Worm (Caenorhabditis elegans): Measurements from ENCODE around the gene ztf-7.

The ztf-7 gene

DNA sequence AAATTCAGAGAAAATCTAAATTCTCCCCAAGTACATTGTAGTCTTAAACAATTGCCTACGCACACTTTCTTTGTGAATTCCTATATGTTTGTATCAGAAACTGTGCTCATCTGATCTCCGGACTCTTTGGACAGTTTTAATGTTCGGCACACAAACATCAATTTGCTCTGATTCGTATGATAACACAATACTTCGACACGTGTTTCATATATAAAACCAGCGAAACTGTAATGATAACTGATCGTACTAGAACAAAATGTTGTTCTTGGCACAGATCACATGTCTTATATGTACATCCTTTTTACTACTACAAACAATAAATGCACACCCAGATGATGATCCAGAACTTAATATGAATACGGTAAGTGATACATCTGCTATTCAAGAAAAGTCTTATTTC lies 1.8 kb upstream of the ztf-7 start, which contains the start of gene lipl-2 (continued):
- no peak for TF ChIP-seq F10B5.3 (tag; optimal IDR thresholded peaks at IDR 0.05)
- no peak for TF ChIP-seq skn-1 (tag; optimal IDR thresholded peaks at IDR 0.05)
- TF ChIP-seq daf-16 (GFP tag; optimal IDR thresholded peaks at IDR 0.05) = no peak
- TF ChIP-seq daf-16 (tag; optimal IDR thresholded peaks at IDR 0.05) = peak; percentile 90
- peak in 1 of 2 experiments; percentile 36 for TF ChIP-seq mdl-1 (tag; optimal IDR thresholded peaks at IDR 0.05)
- peak; percentile 79 for TF ChIP-seq dmd-6 (GFP tag; IDR thresholded peaks at IDR 0.05)
- TF ChIP-seq php-3 (GFP tag; IDR thresholded peaks at IDR 0.05) = peak; percentile 69
- no peak for TF ChIP-seq saeg-2 (GFP tag; IDR thresholded peaks at IDR 0.05)

DNA sequence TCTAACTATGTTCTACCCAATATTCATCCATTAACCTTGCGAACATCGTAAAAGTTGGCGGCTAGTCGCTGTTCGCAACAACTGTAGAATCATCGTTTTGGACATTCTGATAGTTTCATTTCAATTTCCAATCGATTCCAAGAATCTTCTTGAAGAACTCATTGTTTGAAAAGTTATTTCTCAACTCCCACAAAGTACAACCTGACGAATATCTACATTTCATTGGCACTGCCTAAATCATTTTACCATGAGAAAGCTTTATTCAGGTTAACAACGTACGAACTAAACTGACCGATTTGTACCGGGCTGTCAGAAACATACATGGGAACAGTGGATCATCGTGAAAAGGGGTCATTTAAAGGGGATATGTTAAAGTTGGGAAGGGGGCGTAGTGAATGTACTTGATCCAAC lies 2.8 kb downstream of the ztf-7 start, which contains the start of gene F46B6.6:
TSS of gene F46B6.6 (minus strand) at position 148 of the 411 bp plus-strand sequence.
- TF ChIP-seq nhr-10 (tag; optimal IDR thresholded peaks at IDR 0.05) = no peak
- no peak for TF ChIP-seq attf-4 (tag; optimal IDR thresholded peaks at IDR 0.05)
- no peak for TF ChIP-seq zag-1 (tag; optimal IDR thresholded peaks at IDR 0.05)
- no peak for TF ChIP-seq ces-1 (GFP tag; optimal IDR thresholded peaks at IDR 0.05)
- TF ChIP-seq rbr-2 (tag; optimal IDR thresholded peaks at IDR 0.05) = no peak
- no peak for TF ChIP-seq dmd-8 (GFP tag; IDR thresholded peaks at IDR 0.05)
- peak in 1 of 2 experiments; percentile 49 for TF ChIP-seq unc-62 (GFP tag; optimal IDR thresholded peaks at IDR 0.05 in 1 of 2)
- no peak for TF ChIP-seq unc-62 (tag; optimal IDR thresholded peaks at IDR 0.05)
- TF ChIP-seq nhr-11 (tag; optimal IDR thresholded peaks at IDR 0.05) = no peak
- TF ChIP-seq php-3 (GFP tag; IDR thresholded peaks at IDR 0.05) = 0 out of 2 replicates have a peak, but pooled peaks have one; percentile 8
- no peak for TF ChIP-seq egl-43 (GFP tag; IDR thresholded peaks at IDR 0.05)
- no peak for TF ChIP-seq nhr-41 (GFP tag; IDR thresholded peaks at IDR 0.05)
- peak; percentile 19 for TF ChIP-seq mes-2 (tag; optimal IDR thresholded peaks at IDR 0.05; ENCODE audit: poor library complexity, severe bottlenecking)
- TF ChIP-seq duxl-1 (tag; optimal IDR thresholded peaks at IDR 0.05; ENCODE audit: poor library complexity) = no peak
- TF ChIP-seq daf-12 (tag; optimal IDR thresholded peaks at IDR 0.05) = no peak
- TF ChIP-seq lsy-2 (tag; optimal IDR thresholded peaks at IDR 0.05) = peak in 1 of 2 experiments; percentile 30
- TF ChIP-seq cey-2 (tag; optimal IDR thresholded peaks at IDR 0.05; ENCODE audit: borderline replicate concordance, insufficient read depth) = no peak
- TF ChIP-seq zip-11 (GFP tag; IDR thresholded peaks at IDR 0.05) = no peak
- no peak for TF ChIP-seq lin-13 (GFP tag; optimal IDR thresholded peaks at IDR 0.05)
- TF ChIP-seq egl-27 (tag; optimal IDR thresholded peaks at IDR 0.05) = no peak
- no peak for TF ChIP-seq ceh-32 (tag; optimal IDR thresholded peaks at IDR 0.05; ENCODE audit: poor library complexity)
- no peak for TF ChIP-seq fos-1 (tag; optimal IDR thresholded peaks at IDR 0.05)
- no peak for TF ChIP-seq mdl-1 (tag; optimal IDR thresholded peaks at IDR 0.05)
- TF ChIP-seq ceh-62 (tag; optimal IDR thresholded peaks at IDR 0.05) = no peak
- TF ChIP-seq nhr-76 (tag; optimal IDR thresholded peaks at IDR 0.05) = no peak
- no peak for TF ChIP-seq F44E2.7 (GFP tag; IDR thresholded peaks at IDR 0.05)
- no peak for TF ChIP-seq hlh-30 (tag; optimal IDR thresholded peaks at IDR 0.05; ENCODE audit: insufficient read depth)
- TF ChIP-seq D1046.2 (GFP tag; IDR thresholded peaks at IDR 0.05) = no peak
- TF ChIP-seq mxl-2 (GFP tag; conservative IDR thresholded peaks at IDR 0.05) = no peak
- TF ChIP-seq nhr-28 (tag; optimal IDR thresholded peaks at IDR 0.05) = no peak
- no peak for TF ChIP-seq ceh-44 (GFP tag; IDR thresholded peaks at IDR 0.05)
- TF ChIP-seq nhr-77 (tag; optimal IDR thresholded peaks at IDR 0.05) = no peak
- peak; percentile 44; the same call in 1 of the 2 replicates for TF ChIP-seq snpc-1.2 (GFP tag; IDR thresholded peaks at IDR 0.05)
- TF ChIP-seq T26A8.4 (GFP tag; IDR thresholded peaks at IDR 0.05) = no peak; the same call in 1 of the 2 replicates
- TF ChIP-seq ztf-7 (tag; optimal IDR thresholded peaks at IDR 0.05) = no peak
- TF ChIP-seq hmg-1.1 (GFP tag; IDR thresholded peaks at IDR 0.05) = no peak
- no peak for TF ChIP-seq tra-1 (GFP tag; IDR thresholded peaks at IDR 0.05)
- TF ChIP-seq spr-1 (tag; optimal IDR thresholded peaks at IDR 0.05) = no peak
- TF ChIP-seq dmd-6 (GFP tag; IDR thresholded peaks at IDR 0.05) = peak; percentile 16; the same call in 1 of the 2 replicates
- no peak for TF ChIP-seq nhr-6 (tag; optimal IDR thresholded peaks at IDR 0.05)
- no peak for TF ChIP-seq daf-16 (GFP tag; optimal IDR thresholded peaks at IDR 0.05)
- no peak for TF ChIP-seq daf-16 (tag; optimal IDR thresholded peaks at IDR 0.05)
- no peak for TF ChIP-seq lin-1 (GFP tag; IDR thresholded peaks at IDR 0.05)
- peak; percentile 0 for TF ChIP-seq nhr-111 (GFP tag; optimal IDR thresholded peaks at IDR 0.05)
- no peak for TF ChIP-seq set-16 (GFP tag; IDR thresholded peaks at IDR 0.05)
- 0 out of 2 replicates have a peak, but pooled peaks have one; percentile 30 for TF ChIP-seq dmd-9 (GFP tag; IDR thresholded peaks at IDR 0.05)
- no peak for TF ChIP-seq lin-15B (tag; optimal IDR thresholded peaks at IDR 0.05)
